Worm (Caenorhabditis elegans) whole organism, late embryonic: ENCODE measurements around the gene C23G10.1.

ENCODE experiments used
- C08G9.2 ChIP-seq: sonication (generic microtip); optimal IDR thresholded peaks from 2 replicates; lab custom pipeline; 2016; ENCODE audit warnings: mild to moderate bottlenecking, missing genetic modification characterization, moderate library complexity, missing compliant biosample characterization
- K02D7.2 ChIP-seq: sonication (generic microtip); optimal IDR thresholded peaks from 2 replicates; lab custom pipeline; 2017; ENCODE audit warnings: mild to moderate bottlenecking, missing genetic modification characterization, missing compliant biosample characterization
- K09A11.1 ChIP-seq: sonication (generic microtip); optimal IDR thresholded peaks from 2 replicates; lab custom pipeline; 2017; ENCODE audit warnings: antibody characterized with exemption, mild to moderate bottlenecking, missing genetic modification characterization, missing compliant biosample characterization; ENCODE audit not compliant: insufficient read depth
- ahr-1 ChIP-seq: sonication (generic microtip); optimal IDR thresholded peaks from 2 replicates; lab custom pipeline; 2016; ENCODE audit warnings: missing genetic modification characterization, missing compliant biosample characterization
- ama-1 ChIP-seq: fragments of 150-350 bp; optimal IDR thresholded peaks from 2 replicates; lab custom pipeline; 2014
- ceh-14 ChIP-seq: sonication (generic microtip); optimal IDR thresholded peaks from 2 replicates; lab custom pipeline; 2016; ENCODE audit warnings: missing genotype, missing genetic modification characterization, missing compliant biosample characterization
- ceh-19 ChIP-seq: fragments of 200-800 bp; sonication (Bioruptor generic); optimal IDR thresholded peaks from 2 replicates; lab custom pipeline; 2018; ENCODE audit warnings: mild to moderate bottlenecking, missing genetic modification characterization, missing compliant biosample characterization
- ceh-2 ChIP-seq: sonication (generic microtip); optimal IDR thresholded peaks from 2 replicates; lab custom pipeline; 2016; ENCODE audit warnings: missing genotype, missing genetic modification characterization, missing compliant biosample characterization
- ceh-24 ChIP-seq: sonication (generic microtip); optimal IDR thresholded peaks from 2 replicates; lab custom pipeline; 2016; ENCODE audit warnings: mild to moderate bottlenecking, missing genetic modification characterization, missing compliant biosample characterization
- ceh-30 ChIP-seq: fragments of 150-350 bp; optimal IDR thresholded peaks from 2 replicates; lab custom pipeline; 2014; ENCODE audit warnings: missing biosample characterization, missing genetic modification characterization
- ceh-34 ChIP-seq: sonication (generic microtip); optimal IDR thresholded peaks from 2 replicates; lab custom pipeline; 2016; ENCODE audit warnings: mild to moderate bottlenecking, missing genetic modification characterization, missing compliant biosample characterization
- ceh-48 ChIP-seq: sonication (generic microtip); optimal IDR thresholded peaks from 2 replicates; lab custom pipeline; 2016; ENCODE audit warnings: missing genetic modification characterization, inconsistent platforms, missing compliant biosample characterization
- che-1 ChIP-seq: sonication (generic microtip); optimal IDR thresholded peaks from 2 replicates; lab custom pipeline; 2016; ENCODE audit warnings: mild to moderate bottlenecking, missing genetic modification characterization, missing compliant biosample characterization
- dmd-4 ChIP-seq: sonication (generic microtip); optimal IDR thresholded peaks from 2 replicates; lab custom pipeline; 2016; ENCODE audit warnings: borderline replicate concordance, missing genetic modification characterization, missing compliant biosample characterization
- elt-2 ChIP-seq: sonication (generic microtip); optimal IDR thresholded peaks from 2 replicates; lab custom pipeline; 2016; ENCODE audit warnings: missing genetic modification reagents, missing genetic modification characterization, missing compliant biosample characterization
- elt-4 ChIP-seq: sonication (generic microtip); optimal IDR thresholded peaks from 2 replicates; lab custom pipeline; 2016; ENCODE audit warnings: missing genetic modification characterization, missing compliant biosample characterization
- eyg-1 ChIP-seq: sonication (generic microtip); optimal IDR thresholded peaks from 2 replicates; lab custom pipeline; 2016; ENCODE audit warnings: missing genotype, missing genetic modification characterization, missing compliant biosample characterization
- fkh-10 ChIP-seq: fragments of 150-350 bp; optimal IDR thresholded peaks from 2 replicates; lab custom pipeline; 2014; ENCODE audit warnings: missing biosample characterization, missing genetic modification reagents, missing genetic modification characterization
- fkh-6 ChIP-seq: sonication (generic microtip); optimal IDR thresholded peaks from 2 replicates; lab custom pipeline; 2016; ENCODE audit warnings: missing genetic modification characterization, missing compliant biosample characterization
- gmeb-2 ChIP-seq: sonication (generic microtip); optimal IDR thresholded peaks from 2 replicates; lab custom pipeline; 2016; ENCODE audit warnings: missing genetic modification characterization, inconsistent platforms, missing compliant biosample characterization
- hlh-15 ChIP-seq: sonication (generic microtip); optimal IDR thresholded peaks from 2 replicates; lab custom pipeline; 2016; ENCODE audit warnings: missing genetic modification characterization, missing compliant biosample characterization
- hlh-30 ChIP-seq: sonication (generic microtip); optimal IDR thresholded peaks from 2 replicates; lab custom pipeline; 2017; ENCODE audit warnings: antibody characterized with exemption, missing genetic modification characterization, missing compliant biosample characterization; ENCODE audit not compliant: insufficient read depth
- hlh-6 ChIP-seq: sonication (generic microtip); optimal IDR thresholded peaks from 2 replicates; lab custom pipeline; 2016; ENCODE audit warnings: missing genotype, missing genetic modification characterization, missing compliant biosample characterization
- hlh-8 ChIP-seq: sonication (generic microtip); optimal IDR thresholded peaks from 2 replicates; lab custom pipeline; 2016; ENCODE audit warnings: missing genotype, missing genetic modification characterization, missing compliant biosample characterization
- lim-6 ChIP-seq: sonication (generic microtip); optimal IDR thresholded peaks from 2 replicates; lab custom pipeline; 2016; ENCODE audit warnings: missing genetic modification characterization, missing compliant biosample characterization
- madf-2 ChIP-seq: sonication (generic microtip); optimal IDR thresholded peaks from 2 replicates; lab custom pipeline; 2017; ENCODE audit warnings: missing genetic modification characterization, missing compliant biosample characterization
- nfya-1 ChIP-seq: sonication (generic microtip); optimal IDR thresholded peaks from 2 replicates; lab custom pipeline; 2017; ENCODE audit warnings: missing genetic modification characterization, mild to moderate bottlenecking, missing compliant biosample characterization, antibody characterized with exemption, moderate library complexity
- pag-3 ChIP-seq: sonication (generic microtip); optimal IDR thresholded peaks from 2 replicates; lab custom pipeline; 2016; ENCODE audit warnings: missing compliant biosample characterization, missing genetic modification characterization, borderline replicate concordance
- pax-1 ChIP-seq: fragments of 150-350 bp; optimal IDR thresholded peaks from 2 replicates; lab custom pipeline; 2014; ENCODE audit warnings: missing biosample characterization, missing genetic modification characterization
- ref-2 ChIP-seq: sonication (generic microtip); optimal IDR thresholded peaks from 2 replicates; lab custom pipeline; 2016; ENCODE audit warnings: missing genetic modification characterization, missing compliant biosample characterization
- rnt-1 ChIP-seq: sonication (generic microtip); optimal IDR thresholded peaks from 2 replicates; lab custom pipeline; 2016; ENCODE audit warnings: missing genetic modification characterization, missing compliant biosample characterization
- sdc-2 ChIP-seq: sonication (generic microtip); optimal IDR thresholded peaks from 2 replicates; lab custom pipeline; 2016; ENCODE audit warnings: missing genotype, missing genetic modification characterization, missing compliant biosample characterization
- sox-2 ChIP-seq: fragments of 200-800 bp; sonication (Bioruptor generic); IDR thresholded peaks from 2 replicates; pipeline ENCODE4 v1.3.6; 2022; ENCODE audit warnings: missing genetic modification reagents, missing genetic modification characterization, missing compliant biosample characterization
- sox-4 ChIP-seq: sonication (generic microtip); optimal IDR thresholded peaks from 2 replicates; lab custom pipeline; 2017; ENCODE audit warnings: mild to moderate bottlenecking, missing genetic modification characterization, inconsistent platforms, missing compliant biosample characterization
- syd-9 ChIP-seq: sonication (generic microtip); optimal IDR thresholded peaks from 2 replicates; lab custom pipeline; 2016; ENCODE audit warnings: mild to moderate bottlenecking, missing genetic modification characterization, moderate library complexity, missing compliant biosample characterization
- tbx-2 ChIP-seq: sonication (generic microtip); optimal IDR thresholded peaks from 2 replicates; lab custom pipeline; 2016; ENCODE audit warnings: missing genetic modification characterization, missing compliant biosample characterization
- tbx-7 ChIP-seq: sonication (generic microtip); optimal IDR thresholded peaks from 2 replicates; lab custom pipeline; 2016; ENCODE audit warnings: missing genotype, missing genetic modification characterization, missing compliant biosample characterization
- ttx-3 ChIP-seq: sonication (generic microtip); optimal IDR thresholded peaks from 2 replicates; lab custom pipeline; 2016; ENCODE audit warnings: missing genetic modification reagents, missing genetic modification characterization, missing compliant biosample characterization
- unc-3 ChIP-seq, 2 experiments: fragments of 200-800 bp in 1 of 2; sonication (Bioruptor generic) in 1 of 2; sonication (generic microtip) in 1 of 2; conservative IDR thresholded peaks in 1 of 2; optimal IDR thresholded peaks in 1 of 2; 2 replicates each; pipeline versions ENCODE4 v1.3.6 to Lab custom; 2016 to 2022; ENCODE audit warnings: missing compliant biosample characterization in 2 of 2, missing genetic modification characterization in 2 of 2, missing genetic modification reagents in 1 of 2
- unc-42 ChIP-seq: sonication (generic microtip); optimal IDR thresholded peaks from 2 replicates; lab custom pipeline; 2016; ENCODE audit warnings: missing genotype, missing genetic modification characterization, missing compliant biosample characterization
- unc-55 ChIP-seq: sonication (generic microtip); optimal IDR thresholded peaks from 2 replicates; lab custom pipeline; 2017; ENCODE audit warnings: missing biosample characterization, missing genetic modification reagents, missing genetic modification characterization
- zip-5 ChIP-seq: sonication (generic microtip); optimal IDR thresholded peaks from 2 replicates; lab custom pipeline; 2016; ENCODE audit warnings: missing genetic modification characterization, missing compliant biosample characterization
- ztf-16 ChIP-seq: sonication (generic microtip); optimal IDR thresholded peaks from 2 replicates; lab custom pipeline; 2017; ENCODE audit warnings: missing genetic modification characterization, missing compliant biosample characterization

C23G10.1 gene

ce11 chrIII:6251511-6251910, 42.4 kb downstream of the C23G10.1 start, which contains the start of gene amdh-1:
TSS of gene amdh-1 (plus strand) at chrIII:6251811.
- TF ChIP-seq hlh-8 (tag; lab: Kevin White, UChicago) (no peak), madf-2 (no peak), ceh-48 (tag; lab: Kevin White, UChicago) (no peak), fkh-10 (GFP tag; lab: Kevin White, UChicago) (no peak), unc-3 (GFP tag; conservative IDR thresholded peaks at IDR 0.05; lab: Robert Waterston, UW) (no peak), unc-3 (tag; optimal IDR thresholded peaks at IDR 0.05; lab: Kevin White, UChicago) (no peak), dmd-4 (tag; lab: Kevin White, UChicago) (no peak), K02D7.2 (no peak), ceh-24 (tag; lab: Kevin White, UChicago) (no peak), ceh-2 (tag; lab: Kevin White, UChicago) (no peak), sox-4 (tag; lab: Kevin White, UChicago) (no peak), ceh-34 (no peak), unc-55 (GFP tag; lab: Kevin White, UChicago) (no peak), che-1 (no peak)

- TF ChIP-seq ama-1 (lab: Kevin White, UChicago) (no peak), K02D7.2 (no peak), sdc-2 (tag; lab: Kevin White, UChicago) (no peak), hlh-6 (tag; lab: Kevin White, UChicago) (no peak), ttx-3 (tag; lab: Kevin White, UChicago) (no peak), zip-5 (tag; lab: Kevin White, UChicago) (no peak), pax-1 (tag; lab: Kevin White, UChicago) (no peak), pag-3 (tag; lab: Kevin White, UChicago) (no peak), elt-4 (tag; lab: Kevin White, UChicago) (no peak), eyg-1 (tag; lab: Kevin White, UChicago) (no peak), syd-9 (tag; lab: Kevin White, UChicago) (no peak), ceh-14 (tag; lab: Kevin White, UChicago) (no peak)
Observed at ce11 chrIII:6254737-6255136, 45.7 kb downstream of the C23G10.1 start, which contains the start of gene srg-8. TSS of gene srg-8 (minus strand) at chrIII:6254837.

- TF ChIP-seq nfya-1 (tag; lab: Kevin White, UChicago) (no peak), fkh-6 (no peak), tbx-2 (tag; lab: Kevin White, UChicago) (no peak), pag-3 (tag; lab: Kevin White, UChicago) (no peak), unc-42 (no peak), ztf-16 (no peak), sox-2 (GFP tag; lab: Robert Waterston, UW) (no peak), ahr-1 (no peak)
Observed at ce11 chrIII:6256675-6257074, 47.6 kb downstream of the C23G10.1 start, which contains the start of gene srg-9. TSS of gene srg-9 (minus strand) at chrIII:6256775.

- TF ChIP-seq pax-1 (tag; lab: Kevin White, UChicago): no peak
- TF ChIP-seq C08G9.2 (tag; lab: Kevin White, UChicago): no peak
Observed at ce11 chrIII:6258262-6258661, 49.2 kb downstream of the C23G10.1 start, which contains the start of gene srg-1. TSS of gene srg-1 (minus strand) at chrIII:6258362.

- TF ChIP-seq gmeb-2 (tag; lab: Kevin White, UChicago): no peak
- no peak for TF ChIP-seq rnt-1 (tag; lab: Kevin White, UChicago)
- no peak for TF ChIP-seq hlh-30 (tag; lab: Kevin White, UChicago)
- TF ChIP-seq hlh-15: no peak
- no peak for TF ChIP-seq sox-4 (tag; lab: Kevin White, UChicago)
- TF ChIP-seq fkh-6: no peak
- no peak for TF ChIP-seq ceh-2 (tag; lab: Kevin White, UChicago)
- no peak for TF ChIP-seq ceh-24 (tag; lab: Kevin White, UChicago)
- TF ChIP-seq ama-1 (lab: Kevin White, UChicago): no peak
- TF ChIP-seq ceh-19: no peak
- no peak for TF ChIP-seq K09A11.1 (tag; lab: Kevin White, UChicago)
- no peak for TF ChIP-seq tbx-7 (tag; lab: Kevin White, UChicago)
- TF ChIP-seq ref-2: no peak
- TF ChIP-seq elt-2 (tag; lab: Kevin White, UChicago): no peak
- TF ChIP-seq sox-2 (GFP tag; lab: Robert Waterston, UW): no peak
- TF ChIP-seq K02D7.2: no peak
- no peak for TF ChIP-seq che-1
- TF ChIP-seq lim-6 (tag; lab: Kevin White, UChicago): no peak
- TF ChIP-seq ceh-30 (tag; lab: Kevin White, UChicago): no peak
- TF ChIP-seq ttx-3 (tag; lab: Kevin White, UChicago): no peak
Observed at ce11 chrIII:6260115-6260514, 51.0 kb downstream of the C23G10.1 start, which contains the start of gene srg-2. TSS of gene srg-2 (minus strand) at chrIII:6260215.
